Worm (Caenorhabditis elegans) whole organism, L3 larva: ENCODE results near the gene W01C9.2.

Experiments
- R02D3.7 ChIP-seq: fragments of 150-350 bp; optimal IDR thresholded peaks from 2 replicates; lab custom pipeline; 2014; ENCODE audit warnings: missing biosample characterization, missing genetic modification characterization
- aly-2 ChIP-seq: fragments of 150-350 bp; optimal IDR thresholded peaks from 2 replicates; lab custom pipeline; 2014; ENCODE audit warnings: missing biosample characterization, missing genetic modification characterization
- ama-1 ChIP-seq: fragments of 150-350 bp; optimal IDR thresholded peaks from 2 replicates; lab custom pipeline; 2018
- ceh-16 ChIP-seq: sonication (generic microtip); optimal IDR thresholded peaks from 2 replicates; lab custom pipeline; 2017; ENCODE audit warnings: missing biosample characterization, missing genetic modification characterization
- ceh-28 ChIP-seq: fragments of 150-350 bp; optimal IDR thresholded peaks from 2 replicates; lab custom pipeline; 2014; ENCODE audit warnings: missing biosample characterization, missing genetic modification reagents, missing genetic modification characterization
- ceh-9 ChIP-seq: sonication (generic microtip); optimal IDR thresholded peaks from 2 replicates; lab custom pipeline; 2018; ENCODE audit warnings: missing biosample characterization, missing genetic modification characterization
- daf-12 ChIP-seq: fragments of 150-350 bp; optimal IDR thresholded peaks from 2 replicates; lab custom pipeline; 2014; ENCODE audit warnings: missing biosample characterization, missing genetic modification reagents, missing genetic modification characterization
- egl-27 ChIP-seq: sonication (generic microtip); optimal IDR thresholded peaks from 4 replicates; lab custom pipeline; 2017; ENCODE audit warnings: missing biosample characterization, missing genetic modification reagents, missing genetic modification characterization
- egl-5 ChIP-seq: fragments of 150-350 bp; optimal IDR thresholded peaks from 2 replicates; lab custom pipeline; 2017; ENCODE audit warnings: missing biosample characterization, missing genetic modification reagents, missing genetic modification characterization, inconsistent platforms
- elt-1 ChIP-seq: fragments of 150-350 bp; optimal IDR thresholded peaks from 2 replicates; lab custom pipeline; 2014; ENCODE audit warnings: missing biosample characterization, missing genetic modification characterization
- elt-2 ChIP-seq: sonication (generic microtip); optimal IDR thresholded peaks from 2 replicates; lab custom pipeline; 2016; ENCODE audit warnings: missing genetic modification reagents, mild to moderate bottlenecking, missing genetic modification characterization, missing compliant biosample characterization
- elt-3 ChIP-seq, 3 experiments: fragments of 150-350 bp in 1 of 3; sonication (generic microtip) in 2 of 3; optimal IDR thresholded peaks; 2 replicates in 2 of 3; 4 replicates in 1 of 3; lab custom pipeline; 2014 to 2017; ENCODE audit warnings: missing biosample characterization in 3 of 3, missing genetic modification characterization in 3 of 3
- eor-1 ChIP-seq, 2 experiments: fragments of 150-350 bp; optimal IDR thresholded peaks; 2 replicates each; lab custom pipeline; 2014 to 2018; ENCODE audit warnings: missing biosample characterization in 2 of 2, missing genetic modification characterization in 2 of 2
- fkh-10 ChIP-seq: sonication (generic microtip); optimal IDR thresholded peaks from 2 replicates; lab custom pipeline; 2017; ENCODE audit warnings: missing biosample characterization, missing genetic modification reagents, missing genetic modification characterization
- fkh-2 ChIP-seq: fragments of 150-350 bp; optimal IDR thresholded peaks from 2 replicates; lab custom pipeline; 2014; ENCODE audit warnings: missing biosample characterization, missing genetic modification reagents, missing genetic modification characterization
- fos-1 ChIP-seq: fragments of 150-350 bp; optimal IDR thresholded peaks from 2 replicates; lab custom pipeline; 2014; ENCODE audit warnings: missing biosample characterization, missing genetic modification characterization
- hmg-11 ChIP-seq: sonication (generic microtip); optimal IDR thresholded peaks from 2 replicates; lab custom pipeline; 2016; ENCODE audit warnings: missing genetic modification characterization, missing compliant biosample characterization
- jun-1 ChIP-seq: fragments of 150-350 bp; optimal IDR thresholded peaks from 2 replicates; lab custom pipeline; 2014; ENCODE audit warnings: missing biosample characterization, missing genetic modification reagents, missing genetic modification characterization
- lin-15B ChIP-seq: fragments of 150-350 bp; optimal IDR thresholded peaks from 2 replicates; lab custom pipeline; 2014; ENCODE audit warnings: missing biosample characterization, missing genetic modification characterization
- lin-39 ChIP-seq: fragments of 150-350 bp; optimal IDR thresholded peaks from 2 replicates; lab custom pipeline; 2018; ENCODE audit warnings: missing biosample characterization, missing genetic modification reagents, missing genetic modification characterization
- mdl-1 ChIP-seq: fragments of 150-350 bp; optimal IDR thresholded peaks from 2 replicates; lab custom pipeline; 2014; ENCODE audit warnings: missing biosample characterization, missing genetic modification characterization
- mml-1 ChIP-seq: fragments of 150-350 bp; sonication (generic microtip); optimal IDR thresholded peaks from 3 replicates; lab custom pipeline; 2014; ENCODE audit warnings: missing biosample characterization, missing genetic modification characterization
- nfya-1 ChIP-seq: sonication (generic microtip); optimal IDR thresholded peaks from 2 replicates; lab custom pipeline; 2017; ENCODE audit warnings: missing genetic modification characterization, mild to moderate bottlenecking, missing compliant biosample characterization, antibody characterized with exemption, moderate library complexity; ENCODE audit not compliant: insufficient read depth
- nhr-11 ChIP-seq: fragments of 150-350 bp; optimal IDR thresholded peaks from 2 replicates; lab custom pipeline; 2014; ENCODE audit warnings: missing biosample characterization, missing genetic modification characterization
- nhr-12 ChIP-seq: fragments of 150-350 bp; optimal IDR thresholded peaks from 2 replicates; lab custom pipeline; 2014; ENCODE audit warnings: missing biosample characterization, missing genetic modification characterization
- nhr-23 ChIP-seq: fragments of 150-350 bp; optimal IDR thresholded peaks from 2 replicates; lab custom pipeline; 2014; ENCODE audit warnings: missing biosample characterization, missing genetic modification reagents, missing genetic modification characterization
- nhr-237 ChIP-seq: fragments of 150-350 bp; optimal IDR thresholded peaks from 2 replicates; lab custom pipeline; 2014; ENCODE audit warnings: missing biosample characterization, missing genetic modification characterization
- nhr-25 ChIP-seq: sonication (generic microtip); optimal IDR thresholded peaks from 2 replicates; lab custom pipeline; 2017; ENCODE audit warnings: missing biosample characterization, missing genetic modification characterization
- nhr-43 ChIP-seq: sonication (generic microtip); optimal IDR thresholded peaks from 2 replicates; lab custom pipeline; 2016; ENCODE audit warnings: mild to moderate bottlenecking, missing genetic modification characterization, missing compliant biosample characterization; ENCODE audit not compliant: poor library complexity, severe bottlenecking
- nhr-67 ChIP-seq: fragments of 150-350 bp; optimal IDR thresholded peaks from 2 replicates; lab custom pipeline; 2014; ENCODE audit warnings: missing biosample characterization, missing genetic modification characterization
- nhr-76 ChIP-seq: fragments of 150-350 bp; sonication (generic microtip); optimal IDR thresholded peaks from 5 replicates; lab custom pipeline; 2014; ENCODE audit warnings: missing biosample characterization, missing genetic modification characterization
- nhr-77 ChIP-seq: fragments of 150-350 bp; optimal IDR thresholded peaks from 2 replicates; lab custom pipeline; 2014; ENCODE audit warnings: missing biosample characterization, missing genetic modification characterization
- pha-4 ChIP-seq: fragments of 150-350 bp; optimal IDR thresholded peaks from 2 replicates; lab custom pipeline; 2014; ENCODE audit warnings: missing biosample characterization, missing genetic modification reagents, missing genetic modification characterization
- pqm-1 ChIP-seq: fragments of 150-350 bp; optimal IDR thresholded peaks from 2 replicates; lab custom pipeline; 2017; ENCODE audit warnings: missing biosample characterization, missing genetic modification characterization, inconsistent platforms
- sea-2 ChIP-seq: fragments of 150-350 bp; sonication (generic microtip); optimal IDR thresholded peaks from 4 replicates; lab custom pipeline; 2014; ENCODE audit warnings: missing biosample characterization, missing genetic modification reagents, missing genetic modification characterization
- skn-1 ChIP-seq: fragments of 150-350 bp; optimal IDR thresholded peaks from 2 replicates; lab custom pipeline; 2014; ENCODE audit warnings: missing biosample characterization, missing genetic modification characterization
- unc-39 ChIP-seq: sonication (generic microtip); optimal IDR thresholded peaks from 4 replicates; lab custom pipeline; 2017; ENCODE audit warnings: missing biosample characterization, missing genetic modification characterization
- unc-62 ChIP-seq: fragments of 150-350 bp; sonication (generic microtip); optimal IDR thresholded peaks from 4 replicates; lab custom pipeline; 2014; ENCODE audit warnings: missing biosample characterization, missing genetic modification reagents, missing genetic modification characterization
- zag-1 ChIP-seq: fragments of 150-350 bp; optimal IDR thresholded peaks from 2 replicates; lab custom pipeline; 2014; ENCODE audit warnings: missing biosample characterization, missing genetic modification characterization
- ztf-11 ChIP-seq: fragments of 150-350 bp; optimal IDR thresholded peaks from 2 replicates; lab custom pipeline; 2014; ENCODE audit warnings: missing biosample characterization, missing genetic modification characterization
- ztf-4 ChIP-seq: fragments of 150-350 bp; optimal IDR thresholded peaks from 2 replicates; lab custom pipeline; 2014; ENCODE audit warnings: missing biosample characterization, missing genetic modification characterization

The W01C9.2 gene

ce11 chrII:8551100-8551499, 14.9 kb downstream of the W01C9.2 start:
- TF ChIP-seq ztf-11 (no peak), R02D3.7 (tag; lab: Kevin White, UChicago) (no peak), nhr-12 (tag; lab: Kevin White, UChicago) (no peak), fkh-10 (peak; percentile 47), nhr-237 (tag; lab: Kevin White, UChicago) (no peak)

ce11 chrII:8554568-8554967, 18.4 kb downstream of the W01C9.2 start:
- no peak for TF ChIP-seq eor-1 (tag; optimal IDR thresholded peaks at IDR 0.05; lab: Kevin White, UChicago)

ce11 chrII:8556166-8556565, 20.0 kb downstream of the W01C9.2 start, which contains the start of gene glb-27:
Gene glb-27, minus strand, starts transcription at chrII:8556266.
- no peak for TF ChIP-seq fkh-10
- TF ChIP-seq nhr-237 (tag; lab: Kevin White, UChicago): no peak
- no peak for TF ChIP-seq unc-62 (GFP tag; lab: Kevin White, UChicago)
- TF ChIP-seq lin-15B (tag; lab: Kevin White, UChicago): no peak
- no peak for TF ChIP-seq jun-1 (tag; lab: Kevin White, UChicago)
- no peak for TF ChIP-seq daf-12 (tag; lab: Kevin White, UChicago)

ce11 chrII:8559188-8559587, 23.0 kb downstream of the W01C9.2 start:
- TF ChIP-seq nfya-1: peak; percentile 1
- TF ChIP-seq nhr-11 (tag; lab: Kevin White, UChicago): peak; percentile 32
- no peak for TF ChIP-seq ztf-11
- no peak for TF ChIP-seq nhr-67
- no peak for TF ChIP-seq nhr-43 (tag; lab: Kevin White, UChicago)
- TF ChIP-seq elt-2 (tag; lab: Kevin White, UChicago): no peak
- TF ChIP-seq ceh-28: peak; percentile 31
- no peak for TF ChIP-seq ceh-9 (tag; lab: Kevin White, UChicago)
- TF ChIP-seq aly-2 (tag; lab: Kevin White, UChicago): no peak
- peak; percentile 98 for TF ChIP-seq fkh-10
- TF ChIP-seq ztf-4 (tag; lab: Kevin White, UChicago): no peak
- TF ChIP-seq nhr-23 (tag; lab: Kevin White, UChicago): peak; percentile 29
- TF ChIP-seq jun-1 (tag; lab: Kevin White, UChicago): peak; percentile 17
- TF ChIP-seq ceh-16: no peak
- TF ChIP-seq egl-27 (tag; lab: Kevin White, UChicago): no peak
- no peak for TF ChIP-seq R02D3.7 (tag; lab: Kevin White, UChicago)

- TF ChIP-seq hmg-11 (tag; lab: Kevin White, UChicago) (peak; percentile 97), ama-1 (lab: Kevin White, UChicago) (peak; percentile 95), fkh-10 (peak; percentile 99), nhr-237 (tag; lab: Kevin White, UChicago) (no peak), nhr-23 (tag; lab: Kevin White, UChicago) (peak; percentile 100), egl-27 (tag; lab: Kevin White, UChicago) (peak; percentile 97), mdl-1 (tag; lab: Kevin White, UChicago) (peak; percentile 92), ceh-28 (peak; percentile 94), jun-1 (tag; lab: Kevin White, UChicago) (peak; percentile 99), fkh-2 (tag; lab: Kevin White, UChicago) (peak; percentile 67), sea-2 (GFP tag; lab: Kevin White, UChicago) (no peak), mml-1 (tag; lab: Kevin White, UChicago) (no peak), pqm-1 (peak; percentile 99), aly-2 (tag; lab: Kevin White, UChicago) (peak; percentile 53), nhr-11 (tag; lab: Kevin White, UChicago) (peak; percentile 99), ztf-4 (tag; lab: Kevin White, UChicago) (peak; percentile 88), skn-1 (tag; lab: Kevin White, UChicago) (peak; percentile 96), pha-4 (tag; lab: Kevin White, UChicago) (peak; percentile 100), nhr-25 (tag; lab: Kevin White, UChicago) (peak; percentile 100), nhr-67 (peak; percentile 29), nhr-76 (tag; lab: Kevin White, UChicago) (peak; percentile 85), nhr-12 (tag; lab: Kevin White, UChicago) (no peak), ztf-11 (peak; percentile 22), daf-12 (tag; lab: Kevin White, UChicago) (no peak), egl-5 (tag; lab: Kevin White, UChicago) (peak; percentile 99), zag-1 (tag; lab: Kevin White, UChicago) (peak; percentile 77), ceh-9 (tag; lab: Kevin White, UChicago) (no peak), R02D3.7 (tag; lab: Kevin White, UChicago) (peak; percentile 94), elt-1 (tag; lab: Kevin White, UChicago) (peak; percentile 92), nhr-77 (tag; lab: Kevin White, UChicago) (peak; percentile 94), elt-2 (tag; lab: Kevin White, UChicago) (peak; percentile 97), unc-39 (tag; lab: Kevin White, UChicago) (peak; percentile 52), eor-1 (tag; optimal IDR thresholded peaks at IDR 0.05; lab: Kevin White, UChicago) (peak in 1 of 2 experiments; percentile 82), elt-3 (tag; optimal IDR thresholded peaks at IDR 0.05; lab: Kevin White, UChicago) (peak; percentile 60 to 99 (median 98)), lin-39 (peak; percentile 100), ceh-16 (peak; percentile 73), fos-1 (peak; percentile 96), lin-15B (tag; lab: Kevin White, UChicago) (peak; percentile 100), nhr-43 (tag; lab: Kevin White, UChicago) (peak; percentile 98)
Observed at ce11 chrII:8561227-8561626, 25.1 kb downstream of the W01C9.2 start, which contains the start of gene iff-2. Gene iff-2, minus strand, starts transcription at chrII:8561367.
